Worm (Caenorhabditis elegans) whole organism, L3 larva: ENCODE measurements around the gene jhdm-1.

ENCODE experiments used
- R02D3.7 ChIP-seq: fragments of 150-350 bp; optimal IDR thresholded peaks from 2 replicates; lab custom pipeline; 2014; ENCODE audit warnings: missing biosample characterization, missing genetic modification characterization
- ceh-82 ChIP-seq: fragments of 150-350 bp; optimal IDR thresholded peaks from 2 replicates; lab custom pipeline; 2014; ENCODE audit warnings: missing biosample characterization, missing genetic modification characterization
- hmg-11 ChIP-seq: sonication (generic microtip); optimal IDR thresholded peaks from 2 replicates; lab custom pipeline; 2016; ENCODE audit warnings: missing genetic modification characterization, missing compliant biosample characterization
- lsy-12 ChIP-seq: sonication (generic microtip); optimal IDR thresholded peaks from 2 replicates; lab custom pipeline; 2016; ENCODE audit warnings: mild to moderate bottlenecking, missing genetic modification characterization, missing compliant biosample characterization
- mdl-1 ChIP-seq: fragments of 150-350 bp; optimal IDR thresholded peaks from 2 replicates; lab custom pipeline; 2014; ENCODE audit warnings: missing biosample characterization, missing genetic modification characterization
- nhr-11 ChIP-seq: fragments of 150-350 bp; optimal IDR thresholded peaks from 2 replicates; lab custom pipeline; 2014; ENCODE audit warnings: missing biosample characterization, missing genetic modification characterization
- nhr-12 ChIP-seq: fragments of 150-350 bp; optimal IDR thresholded peaks from 2 replicates; lab custom pipeline; 2014; ENCODE audit warnings: missing biosample characterization, missing genetic modification characterization
- pha-4 ChIP-seq: fragments of 150-350 bp; optimal IDR thresholded peaks from 2 replicates; lab custom pipeline; 2014; ENCODE audit warnings: missing biosample characterization, missing genetic modification reagents, missing genetic modification characterization
- skn-1 ChIP-seq: fragments of 150-350 bp; optimal IDR thresholded peaks from 2 replicates; lab custom pipeline; 2014; ENCODE audit warnings: missing biosample characterization, missing genetic modification characterization
- unc-39 ChIP-seq: sonication (generic microtip); optimal IDR thresholded peaks from 4 replicates; lab custom pipeline; 2017; ENCODE audit warnings: missing biosample characterization, missing genetic modification characterization
- unc-62 ChIP-seq: fragments of 150-350 bp; sonication (generic microtip); optimal IDR thresholded peaks from 4 replicates; lab custom pipeline; 2014; ENCODE audit warnings: missing biosample characterization, missing genetic modification reagents, missing genetic modification characterization

ce11 chrIII:6509301-6509700 lies 55.0 kb downstream of the jhdm-1 start:
- TF ChIP-seq ceh-82: no peak
- TF ChIP-seq unc-62 (GFP tag; lab: Kevin White, UChicago): no peak
- no peak for TF ChIP-seq R02D3.7 (tag; lab: Kevin White, UChicago)
- TF ChIP-seq mdl-1 (tag; lab: Kevin White, UChicago): no peak
- TF ChIP-seq skn-1: no peak
- TF ChIP-seq nhr-12 (tag; lab: Kevin White, UChicago): no peak
- TF ChIP-seq lsy-12 (tag; lab: Kevin White, UChicago): no peak
- TF ChIP-seq hmg-11 (tag; lab: Kevin White, UChicago): no peak
- TF ChIP-seq nhr-11 (tag; lab: Kevin White, UChicago): no peak
- no peak for TF ChIP-seq unc-39 (tag; lab: Kevin White, UChicago)
- TF ChIP-seq pha-4 (tag; lab: Kevin White, UChicago): no peak
